Fruit fly (Drosophila melanogaster) whole organism, adult: ENCODE data around the gene Pif1B.
A peak's percentile ranks its signal among the peaks of the same experiment; 100 is the strongest.

Source experiments
- CG11617 ChIP-seq: fragments of 200-800 bp; sonication (Bioruptor generic); optimal IDR thresholded peaks from 2 replicates; lab custom pipeline; 2017; ENCODE audit warnings: mild to moderate bottlenecking, missing biosample characterization, missing genetic modification reagents, missing genetic modification characterization
- CG12768 ChIP-seq: fragments of 200-800 bp; sonication (Bioruptor generic); optimal IDR thresholded peaks from 2 replicates; lab custom pipeline; 2017; ENCODE audit warnings: missing biosample characterization, missing genetic modification characterization, mild to moderate bottlenecking, moderate library complexity, missing genetic modification reagents
- CG14711 ChIP-seq: fragments of 200-800 bp; sonication (Bioruptor generic); optimal IDR thresholded peaks from 2 replicates; lab custom pipeline; 2018; ENCODE audit warnings: missing biosample characterization, mild to moderate bottlenecking, missing genetic modification characterization, moderate library complexity
- CG1620 ChIP-seq: fragments of 200-800 bp; sonication (Bioruptor generic); optimal IDR thresholded peaks from 2 replicates; lab custom pipeline; 2016; ENCODE audit warnings: missing biosample characterization, missing genetic modification characterization
- CG33017 ChIP-seq: fragments of 200-800 bp; sonication (Bioruptor generic); optimal IDR thresholded peaks from 2 replicates; lab custom pipeline; 2018; ENCODE audit warnings: missing biosample characterization, mild to moderate bottlenecking, missing genetic modification characterization, moderate library complexity
- CG5204 ChIP-seq: fragments of 200-800 bp; sonication (Bioruptor generic); optimal IDR thresholded peaks from 2 replicates; lab custom pipeline; 2016; ENCODE audit warnings: missing biosample characterization, missing genetic modification characterization
- CG7045 ChIP-seq: fragments of 200-800 bp; sonication (Bioruptor generic); optimal IDR thresholded peaks from 2 replicates; lab custom pipeline; 2017; ENCODE audit warnings: missing biosample characterization, mild to moderate bottlenecking, missing genetic modification characterization
- CG7101 ChIP-seq: fragments of 200-800 bp; sonication (Bioruptor generic); optimal IDR thresholded peaks from 2 replicates; lab custom pipeline; 2018; ENCODE audit warnings: missing biosample characterization, mild to moderate bottlenecking, missing genetic modification characterization, moderate library complexity
- Clk ChIP-seq: fragments of 200-800 bp; sonication (Bioruptor generic); optimal IDR thresholded peaks from 2 replicates; lab custom pipeline; 2017; ENCODE audit warnings: missing biosample characterization, missing genetic modification characterization
- Crg-1 ChIP-seq: fragments of 200-800 bp; sonication (Bioruptor generic); optimal IDR thresholded peaks from 2 replicates; lab custom pipeline; 2016; ENCODE audit warnings: missing biosample characterization, missing genetic modification characterization
- Hr96 ChIP-seq: fragments of 200-800 bp; sonication (Bioruptor generic); optimal IDR thresholded peaks from 2 replicates; lab custom pipeline; 2016; ENCODE audit warnings: missing biosample characterization, missing genetic modification characterization
- Mnt ChIP-seq: fragments of 200-800 bp; sonication (Bioruptor generic); optimal IDR thresholded peaks from 2 replicates; lab custom pipeline; 2016; ENCODE audit warnings: missing biosample characterization, mild to moderate bottlenecking, missing genetic modification characterization
- bab1 ChIP-seq: fragments of 200-800 bp; sonication (Bioruptor generic); optimal IDR thresholded peaks from 3 replicates; lab custom pipeline; 2019; ENCODE audit warnings: missing biosample characterization, mild to moderate bottlenecking, missing genetic modification characterization, moderate library complexity
- cic ChIP-seq: fragments of 200-800 bp; sonication (Bioruptor generic); optimal IDR thresholded peaks from 2 replicates; lab custom pipeline; 2017; ENCODE audit warnings: missing biosample characterization, mild to moderate bottlenecking, missing genetic modification characterization, moderate library complexity
- cnc ChIP-seq, 2 experiments: fragments of >200 bp; optimal IDR thresholded peaks; 2 replicates each; lab custom pipeline; 2017
- kay ChIP-seq: fragments of 200-800 bp; sonication (Bioruptor generic); peaks from one replicate; lab custom pipeline; 2016; ENCODE audit warnings: missing biosample characterization, missing genetic modification characterization, borderline replicate concordance
- ovo ChIP-seq: fragments of 200-800 bp; sonication (Bioruptor generic); optimal IDR thresholded peaks from 2 replicates; lab custom pipeline; 2016; ENCODE audit warnings: missing biosample characterization, missing genetic modification characterization
- pad ChIP-seq: fragments of 200-800 bp; sonication (Bioruptor generic); optimal IDR thresholded peaks from 3 replicates; lab custom pipeline; 2017; ENCODE audit warnings: missing biosample characterization, missing genetic modification characterization, mild to moderate bottlenecking, moderate library complexity, missing genetic modification reagents
- tj ChIP-seq: fragments of 200-800 bp; sonication (Bioruptor generic); optimal IDR thresholded peaks from 3 replicates; lab custom pipeline; 2017; ENCODE audit warnings: missing biosample characterization, mild to moderate bottlenecking, missing genetic modification characterization, moderate library complexity
- toe ChIP-seq: fragments of 200-800 bp; sonication (Bioruptor generic); optimal IDR thresholded peaks from 2 replicates; lab custom pipeline; 2016; ENCODE audit warnings: missing biosample characterization, missing genetic modification characterization

Pif1B gene

DNA sequence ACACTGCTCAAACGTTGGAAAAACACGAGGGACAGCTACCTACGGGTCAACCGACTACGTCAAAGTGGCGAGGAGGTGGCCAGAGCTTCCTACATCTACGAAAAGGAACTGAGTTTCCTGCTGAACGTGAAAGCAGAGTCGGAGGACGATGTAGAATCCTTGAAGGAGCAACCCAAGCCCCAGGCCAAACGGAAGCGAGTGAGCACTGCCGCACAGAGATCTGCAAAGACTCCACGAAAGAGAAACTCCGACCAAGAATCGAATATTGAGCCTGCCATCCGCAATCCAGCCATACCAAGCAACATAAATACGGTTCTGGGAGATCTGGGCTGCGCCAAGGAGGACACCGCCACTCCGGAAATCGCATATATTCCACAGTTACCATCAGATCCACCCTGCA lies 5.7 kb upstream of the Pif1B start:
- TF ChIP-seq bab1 (GFP tag; lab: Kevin White, UChicago): no peak
- TF ChIP-seq Hr96: no peak
- TF ChIP-seq Clk: no peak
- no peak for TF ChIP-seq CG11617 (GFP tag; lab: Kevin White, UChicago)
- TF ChIP-seq Mnt (GFP tag; lab: Kevin White, UChicago): no peak
- no peak for TF ChIP-seq CG7045 (GFP tag; lab: Kevin White, UChicago)
- TF ChIP-seq CG12768 (GFP tag; lab: Kevin White, UChicago): no peak
- no peak for TF ChIP-seq CG1620 (GFP tag; lab: Kevin White, UChicago)
- TF ChIP-seq cnc (optimal IDR thresholded peaks at IDR 0.05; lab: Kevin White, UChicago): no peak
- no peak for TF ChIP-seq CG5204
- TF ChIP-seq CG14711 (tag; lab: Kevin White, UChicago): no peak
- no peak for TF ChIP-seq CG7101 (tag; lab: Kevin White, UChicago)
- TF ChIP-seq ovo (GFP tag; lab: Kevin White, UChicago): no peak
- no peak for TF ChIP-seq CG33017
- no peak for TF ChIP-seq kay (GFP tag; lab: Kevin White, UChicago)
- TF ChIP-seq cic (GFP tag; lab: Kevin White, UChicago): no peak
- TF ChIP-seq Crg-1 (GFP tag; lab: Kevin White, UChicago): no peak

DNA sequence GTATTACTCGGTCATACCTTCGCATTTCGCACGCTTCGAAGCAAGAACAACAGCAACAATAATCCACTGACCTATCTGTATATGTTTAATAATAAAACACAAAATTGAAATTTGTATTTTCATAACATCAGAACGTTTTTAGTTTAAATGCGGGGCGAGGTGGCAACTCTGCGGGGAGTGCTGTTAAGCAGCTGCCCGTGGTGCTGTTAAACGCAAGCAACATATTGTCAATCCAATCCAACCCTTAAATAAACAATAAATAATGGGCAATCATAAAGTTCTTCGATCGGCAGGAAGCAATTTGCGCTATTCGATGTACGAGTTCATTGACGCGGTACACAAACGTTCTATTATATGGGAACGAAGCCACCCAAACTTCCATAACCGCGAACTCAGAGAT lies 5.1 kb upstream of the Pif1B start, which contains the start of gene hng2:
Gene hng2, plus strand, starts transcription at position 219 of the 400 bp plus-strand sequence.
- TF ChIP-seq cnc (optimal IDR thresholded peaks at IDR 0.05; lab: Kevin White, UChicago) (no peak), bab1 (GFP tag; lab: Kevin White, UChicago) (no peak), CG5204 (no peak), CG11617 (GFP tag; lab: Kevin White, UChicago) (no peak), pad (GFP tag; lab: Kevin White, UChicago) (no peak), cic (GFP tag; lab: Kevin White, UChicago) (no peak), Hr96 (no peak), CG14711 (tag; lab: Kevin White, UChicago) (no peak), Clk (no peak), CG33017 (no peak), CG7045 (GFP tag; lab: Kevin White, UChicago) (no peak), CG12768 (GFP tag; lab: Kevin White, UChicago) (no peak)

DNA sequence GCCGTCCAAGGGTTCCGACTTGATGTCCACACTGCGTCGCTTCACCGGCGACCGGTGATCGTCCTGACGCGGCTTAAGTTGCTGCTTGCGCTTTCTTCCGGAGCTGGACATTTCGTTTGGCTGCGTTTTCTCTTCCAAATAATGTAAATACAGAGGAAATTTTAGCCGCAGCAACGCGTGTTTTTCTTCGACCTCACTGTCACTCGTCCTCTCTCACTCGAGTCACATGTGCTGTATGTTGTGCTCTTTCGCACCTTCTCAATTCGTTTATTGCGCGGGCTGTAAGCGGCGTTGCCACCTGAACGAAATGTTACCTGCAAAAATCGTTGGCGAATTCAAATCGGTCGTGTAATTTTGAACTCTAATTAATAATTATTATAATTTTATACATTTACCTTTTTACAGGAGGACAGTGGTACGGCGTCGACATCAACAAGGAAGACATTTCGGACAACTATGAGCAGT lies 4.4 kb upstream of the Pif1B start, which contains the start of gene CG9839:
Gene CG9839, minus strand, starts transcription at position 415 of the 465 bp plus-strand sequence.
- no peak for TF ChIP-seq Crg-1 (GFP tag; lab: Kevin White, UChicago)
- TF ChIP-seq CG1620 (GFP tag; lab: Kevin White, UChicago): no peak
- peak; percentile 23 for TF ChIP-seq Mnt (GFP tag; lab: Kevin White, UChicago)

DNA sequence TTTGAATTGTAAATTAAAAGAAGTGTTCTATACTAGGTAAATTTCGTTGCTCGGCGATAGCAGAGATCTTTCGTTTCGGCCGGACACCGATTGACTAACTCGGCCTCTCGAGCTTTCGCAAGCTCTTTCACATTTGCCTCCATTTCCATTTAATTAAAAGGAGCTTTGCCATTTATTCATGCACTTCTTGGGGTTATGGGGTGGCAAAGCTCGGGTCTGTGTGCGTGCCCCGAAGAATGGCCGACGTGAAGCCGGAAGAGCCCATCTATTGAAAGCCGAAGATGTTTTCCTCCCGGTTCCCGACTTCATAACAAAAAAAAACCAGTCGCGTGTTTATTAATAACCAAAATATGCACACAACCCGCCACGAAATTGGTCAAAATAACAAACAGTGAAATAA lies 1.1 kb downstream of the Pif1B start:
- TF ChIP-seq Hr96 (no peak), CG33017 (peak; percentile 2), cic (GFP tag; lab: Kevin White, UChicago) (peak; percentile 50)

DNA sequence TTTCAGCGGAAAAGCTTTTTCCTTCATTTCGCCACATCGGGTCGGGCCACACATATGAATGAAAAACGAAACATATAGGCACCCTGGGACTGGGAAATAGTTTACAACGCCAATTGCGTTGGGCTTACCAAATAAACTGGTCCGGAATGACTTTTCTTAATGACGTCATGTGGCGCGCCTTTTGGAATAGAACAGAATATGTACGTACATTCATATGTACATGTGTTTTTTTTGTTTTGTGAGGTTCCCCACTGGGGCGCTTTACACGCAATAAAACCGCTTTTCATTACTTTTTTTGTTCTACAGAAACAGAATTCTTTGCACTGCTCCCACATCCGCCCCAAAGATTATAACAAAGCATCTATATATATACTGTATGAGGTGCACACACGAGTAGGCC lies 2.6 kb downstream of the Pif1B start:
- TF ChIP-seq CG5204: no peak
- no peak for TF ChIP-seq tj (GFP tag; lab: Kevin White, UChicago)
- TF ChIP-seq bab1 (GFP tag; lab: Kevin White, UChicago): no peak

DNA sequence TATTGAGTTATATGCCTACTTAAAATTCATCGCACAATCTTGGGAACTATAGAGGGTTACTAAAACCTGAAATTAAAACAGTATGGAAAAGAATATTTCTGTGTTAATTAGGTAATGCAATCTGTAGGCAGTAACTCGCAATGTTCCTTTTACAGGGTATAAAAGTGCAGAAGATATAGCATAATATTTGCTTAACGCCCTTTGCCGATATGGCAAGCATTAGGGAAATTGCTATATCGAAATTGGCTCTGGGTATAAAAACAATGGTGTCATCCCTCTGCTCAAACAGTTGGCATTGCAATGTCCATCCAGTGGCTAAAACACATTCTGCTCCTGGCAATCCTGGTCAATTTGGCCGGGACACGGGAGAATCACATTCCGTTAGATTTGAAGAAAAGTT lies 6.6 kb downstream of the Pif1B start, which contains the start of gene Ir85a:
Gene Ir85a, plus strand, starts transcription at position 301 of the 400 bp plus-strand sequence.
- no peak for TF ChIP-seq CG12768 (GFP tag; lab: Kevin White, UChicago)

DNA sequence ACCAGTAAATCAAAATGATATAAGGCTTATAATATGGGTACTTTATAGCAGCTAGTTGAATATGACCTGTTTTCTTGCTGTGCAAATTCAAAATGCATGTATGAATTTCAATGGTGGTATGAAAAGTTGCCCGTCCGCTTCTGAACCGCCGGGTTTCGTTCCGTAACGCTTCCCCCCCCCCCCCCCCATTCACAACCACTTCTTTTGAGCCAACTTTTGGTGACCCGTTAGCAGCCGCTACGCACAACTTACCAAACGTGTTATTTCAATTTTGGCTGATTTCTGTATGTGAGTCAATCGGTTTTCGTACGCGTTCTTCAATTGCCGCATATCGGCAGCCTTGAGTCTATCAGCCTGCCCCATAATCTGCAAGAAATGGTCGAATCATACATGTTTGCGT lies 7.2 kb downstream of the Pif1B start:
- no peak for TF ChIP-seq cic (GFP tag; lab: Kevin White, UChicago)
- TF ChIP-seq Clk: no peak
- no peak for TF ChIP-seq CG11617 (GFP tag; lab: Kevin White, UChicago)
- no peak for TF ChIP-seq CG7045 (GFP tag; lab: Kevin White, UChicago)
- TF ChIP-seq bab1 (GFP tag; lab: Kevin White, UChicago): no peak
- no peak for TF ChIP-seq ovo (GFP tag; lab: Kevin White, UChicago)
- TF ChIP-seq CG33017: no peak
- no peak for TF ChIP-seq Mnt (GFP tag; lab: Kevin White, UChicago)
- no peak for TF ChIP-seq toe (GFP tag; lab: Kevin White, UChicago)
- TF ChIP-seq kay (GFP tag; lab: Kevin White, UChicago): no peak
- TF ChIP-seq CG14711 (tag; lab: Kevin White, UChicago): no peak
- TF ChIP-seq tj (GFP tag; lab: Kevin White, UChicago): no peak
- TF ChIP-seq Crg-1 (GFP tag; lab: Kevin White, UChicago): no peak
- TF ChIP-seq cnc (optimal IDR thresholded peaks at IDR 0.05; lab: Kevin White, UChicago): no peak
- TF ChIP-seq Hr96: no peak
- TF ChIP-seq pad (GFP tag; lab: Kevin White, UChicago): no peak
- no peak for TF ChIP-seq CG1620 (GFP tag; lab: Kevin White, UChicago)
